Worm (Caenorhabditis elegans): Measurements from ENCODE around the gene mig-23.

Gene mig-23

DNA sequence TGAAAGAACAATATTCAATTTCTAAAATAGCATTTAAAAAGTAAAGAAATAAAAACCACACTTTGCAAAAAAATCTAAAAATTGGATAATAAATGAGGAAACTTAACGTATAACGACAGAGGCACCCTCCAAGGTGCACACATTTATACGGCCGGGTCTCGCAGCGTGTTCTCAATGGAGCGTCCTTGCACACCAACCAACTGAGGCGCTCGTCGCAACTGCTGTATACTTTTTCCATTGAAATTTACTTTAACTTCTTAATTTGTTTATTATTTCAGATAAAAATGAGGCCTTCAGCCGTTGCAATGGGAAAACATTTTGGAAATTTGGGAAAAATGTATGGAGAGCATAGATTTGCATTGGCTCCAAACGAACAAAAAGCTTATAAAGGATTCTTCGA is 4.5 kb upstream of the mig-23 start, which contains the start of the genes R07E4.5 and R07E4.3 (continued):
- TF ChIP-seq dpff-1 (tag; optimal IDR thresholded peaks at IDR 0.05) (no peak), sea-2 (GFP tag; IDR thresholded peaks at IDR 0.05) (no peak), cebp-1 (GFP tag; IDR thresholded peaks at IDR 0.05) (no peak), cebp-1 (tag; optimal IDR thresholded peaks at IDR 0.05) (no peak), hmg-1.2 (GFP tag; IDR thresholded peaks at IDR 0.05) (no peak), F22D6.2 (tag; optimal IDR thresholded peaks at IDR 0.05) (no peak), F55B11.4 (tag; optimal IDR thresholded peaks at IDR 0.05; ENCODE audit: borderline replicate concordance, insufficient read depth) (no peak), rcor-1 (GFP tag; IDR thresholded peaks at IDR 0.05) (no peak), ztf-6 (GFP tag; IDR thresholded peaks at IDR 0.05) (no peak), nhr-179 (tag; optimal IDR thresholded peaks at IDR 0.05) (no peak), attf-3 (GFP tag; conservative IDR thresholded peaks at IDR 0.05) (no peak), mcd-1 (GFP tag; IDR thresholded peaks at IDR 0.05) (peak; percentile 93), ZK185.1 (tag; optimal IDR thresholded peaks at IDR 0.05; ENCODE audit: poor library complexity, severe bottlenecking) (peak; percentile 26), F33H1.4 (GFP tag; IDR thresholded peaks at IDR 0.05) (peak; percentile 72), ccch-3 (GFP tag; optimal IDR thresholded peaks at IDR 0.05) (no peak), lag-1 (GFP tag; IDR thresholded peaks at IDR 0.05) (no peak), nhr-80 (tag; optimal IDR thresholded peaks at IDR 0.05) (peak; percentile 38)

DNA sequence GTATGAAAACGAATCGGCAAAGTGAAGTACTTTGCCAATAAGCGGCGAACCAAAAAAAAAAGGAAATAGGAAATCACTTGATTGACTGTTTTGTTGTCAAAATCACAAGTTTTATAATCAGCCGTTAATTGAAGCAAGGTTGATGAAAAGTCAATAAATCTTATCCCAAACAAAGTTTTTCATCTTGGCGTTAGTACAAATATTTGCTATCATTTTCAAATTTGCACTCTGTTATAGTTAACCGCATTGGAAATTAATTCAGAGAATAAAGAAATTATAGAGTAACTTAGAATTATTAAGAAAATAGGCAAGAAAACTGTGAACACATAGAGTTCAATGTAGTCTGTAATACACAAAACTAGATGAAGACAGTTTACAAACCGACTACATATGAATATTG is 4.2 kb downstream of the mig-23 start, which contains the start of gene acs-17:
Gene acs-17 (minus strand): TSS at position 23 of the 400 bp plus-strand sequence.
- no peak for TF ChIP-seq pbrm-1 (GFP tag; IDR thresholded peaks at IDR 0.05)
- no peak for TF ChIP-seq aptf-2 (GFP tag; conservative IDR thresholded peaks at IDR 0.05)
- no peak for TF ChIP-seq F39B2.1 (GFP tag; IDR thresholded peaks at IDR 0.05)
- no peak for TF ChIP-seq B0261.1 (tag; optimal IDR thresholded peaks at IDR 0.05)
- no peak for TF ChIP-seq bed-2 (GFP tag; IDR thresholded peaks at IDR 0.05)
- TF ChIP-seq lsy-27 (tag; optimal IDR thresholded peaks at IDR 0.05; ENCODE audit: borderline replicate concordance, insufficient read depth) = no peak
- TF ChIP-seq hlh-12 (tag; optimal IDR thresholded peaks at IDR 0.05) = no peak
- no peak for TF ChIP-seq ama-1 (optimal IDR thresholded peaks at IDR 0.05)
- no peak for TF ChIP-seq ama-1 (GFP tag; optimal IDR thresholded peaks at IDR 0.05)
- no peak for TF ChIP-seq dpff-1 (tag; optimal IDR thresholded peaks at IDR 0.05)
- TF ChIP-seq egl-18 (GFP tag; IDR thresholded peaks at IDR 0.05) = no peak
- no peak for TF ChIP-seq F52B5.7 (tag; optimal IDR thresholded peaks at IDR 0.05)

DNA sequence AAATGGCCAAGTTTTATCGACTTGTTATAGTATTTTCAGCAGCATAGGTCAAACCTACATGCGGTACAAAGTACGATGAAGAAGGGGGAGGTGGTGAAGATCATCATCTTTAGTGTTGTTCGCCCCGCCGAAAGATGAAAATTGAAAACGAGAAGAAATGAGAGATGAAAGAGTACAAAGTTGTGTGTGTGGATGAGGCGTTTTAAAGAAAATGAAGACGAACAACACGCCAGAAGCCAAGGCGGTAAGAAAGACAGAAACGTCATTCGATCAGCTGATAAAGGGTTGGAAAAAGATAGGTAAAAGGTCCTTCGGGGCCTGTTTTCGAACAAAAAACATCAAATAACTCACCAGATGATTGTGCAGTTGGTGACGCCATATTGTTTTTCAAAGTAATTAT is 4.8 kb downstream of the mig-23 start:
- 0 out of 2 replicates have a peak, but pooled peaks have one; percentile 40 for TF ChIP-seq dox-1 (GFP tag; IDR thresholded peaks at IDR 0.05)
- no peak for TF ChIP-seq nhr-90 (tag; optimal IDR thresholded peaks at IDR 0.05)
- TF ChIP-seq madf-6 (GFP tag; IDR thresholded peaks at IDR 0.05) = no peak
- TF ChIP-seq ceh-58 (GFP tag; IDR thresholded peaks at IDR 0.05) = no peak

DNA sequence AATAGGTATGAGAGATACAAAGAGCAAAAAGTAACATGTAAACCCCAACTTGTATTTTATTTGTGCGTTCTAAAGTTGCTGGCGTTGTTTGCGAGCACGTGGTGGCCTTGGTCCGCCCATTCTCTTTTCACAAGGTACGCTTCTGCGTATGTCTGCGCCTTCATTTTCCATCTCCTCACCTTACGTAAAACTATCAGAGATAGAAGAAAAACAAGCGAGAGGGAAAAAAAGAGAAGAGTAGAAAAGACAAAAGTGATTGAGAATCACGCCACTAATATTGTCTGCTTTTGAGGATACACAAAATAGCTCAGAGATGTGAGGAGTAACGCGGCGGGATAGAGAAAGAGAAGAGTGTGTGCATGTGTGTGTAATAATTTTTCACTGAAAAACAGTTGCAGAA is 6.5 kb downstream of the mig-23 start:
- TF ChIP-seq hmg-1.2 (GFP tag; IDR thresholded peaks at IDR 0.05) (peak; percentile 21; the same call in 1 of the 2 replicates), dox-1 (GFP tag; IDR thresholded peaks at IDR 0.05) (0 out of 2 replicates have a peak, but pooled peaks have one; percentile 8), attf-5 (GFP tag; optimal IDR thresholded peaks at IDR 0.05) (peak; percentile 8), F52B5.7 (tag; optimal IDR thresholded peaks at IDR 0.05) (no peak), cebp-1 (GFP tag; IDR thresholded peaks at IDR 0.05) (0 out of 2 replicates have a peak, but pooled peaks have one; percentile 25), cebp-1 (tag; optimal IDR thresholded peaks at IDR 0.05) (peak; percentile 40), ztf-26 (tag; optimal IDR thresholded peaks at IDR 0.05) (peak; percentile 8), somi-1 (GFP tag; optimal IDR thresholded peaks at IDR 0.05) (peak; percentile 53), tbx-9 (tag; optimal IDR thresholded peaks at IDR 0.05; ENCODE audit: borderline replicate concordance) (no peak), athp-1 (tag; optimal IDR thresholded peaks at IDR 0.05) (no peak), K12H6.12 (tag; optimal IDR thresholded peaks at IDR 0.05) (peak; percentile 11)
